Fruit fly (Drosophila melanogaster) whole organism, adult: ENCODE results near the gene CG33648.

Source experiments
- CG11617 ChIP-seq: fragments of 200-800 bp; sonication (Bioruptor generic); optimal IDR thresholded peaks from 2 replicates; lab custom pipeline; 2017; ENCODE audit warnings: mild to moderate bottlenecking, missing biosample characterization, missing genetic modification reagents, missing genetic modification characterization
- CG12768 ChIP-seq: fragments of 200-800 bp; sonication (Bioruptor generic); optimal IDR thresholded peaks from 2 replicates; lab custom pipeline; 2017; ENCODE audit warnings: missing biosample characterization, missing genetic modification characterization, mild to moderate bottlenecking, moderate library complexity, missing genetic modification reagents
- CG14711 ChIP-seq: fragments of 200-800 bp; sonication (Bioruptor generic); optimal IDR thresholded peaks from 2 replicates; lab custom pipeline; 2018; ENCODE audit warnings: missing biosample characterization, mild to moderate bottlenecking, missing genetic modification characterization, moderate library complexity
- CG1620 ChIP-seq: fragments of 200-800 bp; sonication (Bioruptor generic); optimal IDR thresholded peaks from 2 replicates; lab custom pipeline; 2016; ENCODE audit warnings: missing biosample characterization, missing genetic modification characterization
- CG33017 ChIP-seq: fragments of 200-800 bp; sonication (Bioruptor generic); optimal IDR thresholded peaks from 2 replicates; lab custom pipeline; 2018; ENCODE audit warnings: missing biosample characterization, mild to moderate bottlenecking, missing genetic modification characterization, moderate library complexity
- CG5204 ChIP-seq: fragments of 200-800 bp; sonication (Bioruptor generic); optimal IDR thresholded peaks from 2 replicates; lab custom pipeline; 2016; ENCODE audit warnings: missing biosample characterization, missing genetic modification characterization
- CG7045 ChIP-seq: fragments of 200-800 bp; sonication (Bioruptor generic); optimal IDR thresholded peaks from 2 replicates; lab custom pipeline; 2017; ENCODE audit warnings: missing biosample characterization, mild to moderate bottlenecking, missing genetic modification characterization
- CG7101 ChIP-seq: fragments of 200-800 bp; sonication (Bioruptor generic); optimal IDR thresholded peaks from 2 replicates; lab custom pipeline; 2018; ENCODE audit warnings: missing biosample characterization, mild to moderate bottlenecking, missing genetic modification characterization, moderate library complexity
- Clk ChIP-seq: fragments of 200-800 bp; sonication (Bioruptor generic); optimal IDR thresholded peaks from 2 replicates; lab custom pipeline; 2017; ENCODE audit warnings: missing biosample characterization, missing genetic modification characterization
- Crg-1 ChIP-seq: fragments of 200-800 bp; sonication (Bioruptor generic); optimal IDR thresholded peaks from 2 replicates; lab custom pipeline; 2016; ENCODE audit warnings: missing biosample characterization, missing genetic modification characterization
- Hr96 ChIP-seq: fragments of 200-800 bp; sonication (Bioruptor generic); optimal IDR thresholded peaks from 2 replicates; lab custom pipeline; 2016; ENCODE audit warnings: missing biosample characterization, missing genetic modification characterization
- Mnt ChIP-seq: fragments of 200-800 bp; sonication (Bioruptor generic); optimal IDR thresholded peaks from 2 replicates; lab custom pipeline; 2016; ENCODE audit warnings: missing biosample characterization, mild to moderate bottlenecking, missing genetic modification characterization
- bab1 ChIP-seq: fragments of 200-800 bp; sonication (Bioruptor generic); optimal IDR thresholded peaks from 3 replicates; lab custom pipeline; 2019; ENCODE audit warnings: missing biosample characterization, mild to moderate bottlenecking, missing genetic modification characterization, moderate library complexity
- cic ChIP-seq: fragments of 200-800 bp; sonication (Bioruptor generic); optimal IDR thresholded peaks from 2 replicates; lab custom pipeline; 2017; ENCODE audit warnings: missing biosample characterization, mild to moderate bottlenecking, missing genetic modification characterization, moderate library complexity
- cnc ChIP-seq, 2 experiments: fragments of >200 bp; optimal IDR thresholded peaks; 2 replicates each; lab custom pipeline; 2017
- kay ChIP-seq: fragments of 200-800 bp; sonication (Bioruptor generic); peaks from one replicate; lab custom pipeline; 2016; ENCODE audit warnings: missing biosample characterization, missing genetic modification characterization, borderline replicate concordance
- ovo ChIP-seq: fragments of 200-800 bp; sonication (Bioruptor generic); optimal IDR thresholded peaks from 2 replicates; lab custom pipeline; 2016; ENCODE audit warnings: missing biosample characterization, missing genetic modification characterization
- pad ChIP-seq: fragments of 200-800 bp; sonication (Bioruptor generic); optimal IDR thresholded peaks from 3 replicates; lab custom pipeline; 2017; ENCODE audit warnings: missing biosample characterization, missing genetic modification characterization, mild to moderate bottlenecking, moderate library complexity, missing genetic modification reagents
- tj ChIP-seq: fragments of 200-800 bp; sonication (Bioruptor generic); optimal IDR thresholded peaks from 3 replicates; lab custom pipeline; 2017; ENCODE audit warnings: missing biosample characterization, mild to moderate bottlenecking, missing genetic modification characterization, moderate library complexity
- toe ChIP-seq: fragments of 200-800 bp; sonication (Bioruptor generic); optimal IDR thresholded peaks from 2 replicates; lab custom pipeline; 2016; ENCODE audit warnings: missing biosample characterization, missing genetic modification characterization

Gene CG33648

dm6 chr2L:14508710-14509109 lies 15.4 kb upstream of the CG33648 start:
- TF ChIP-seq ovo (GFP tag; lab: Kevin White, UChicago) (no peak), pad (GFP tag; lab: Kevin White, UChicago) (no peak)

- TF ChIP-seq Crg-1 (no peak), CG5204 (GFP tag; lab: Kevin White, UChicago) (no peak), CG7101 (no peak), cic (GFP tag; lab: Kevin White, UChicago) (no peak), CG7045 (GFP tag; lab: Kevin White, UChicago) (no peak), Hr96 (no peak)
Observed at dm6 chr2L:14510504-14510903, 13.6 kb upstream of the CG33648 start.

DNA sequence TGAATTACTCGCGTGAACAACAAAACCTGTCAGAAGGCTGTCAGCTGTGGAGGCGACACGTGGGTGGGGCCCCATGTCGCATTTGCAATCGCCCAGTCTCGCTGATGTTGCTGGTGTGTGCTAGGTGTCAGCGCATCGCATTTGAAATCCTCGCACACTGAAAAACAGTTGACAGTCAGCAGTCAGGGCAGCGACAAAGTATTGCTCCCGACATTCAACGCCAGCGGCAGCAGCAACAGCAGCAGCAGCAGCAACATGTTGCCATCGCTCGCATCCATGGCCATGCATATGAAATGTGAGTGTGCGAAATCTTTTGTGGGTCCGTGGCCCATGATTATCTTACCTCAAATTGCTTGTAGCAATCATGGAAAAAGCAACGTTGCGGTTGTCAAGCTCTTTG lies 12.9 kb upstream of the CG33648 start:
- TF ChIP-seq tj (GFP tag; lab: Kevin White, UChicago), result peak; percentile 37
- no peak for TF ChIP-seq toe

dm6 chr2L:14511872-14512271 lies 12.2 kb upstream of the CG33648 start:
- TF ChIP-seq CG1620, result no peak
- no peak for TF ChIP-seq cnc (optimal IDR thresholded peaks at IDR 0.05; lab: Kevin White, UChicago)
- TF ChIP-seq Hr96, result no peak
- TF ChIP-seq CG33017, result no peak
- TF ChIP-seq Crg-1, result no peak
- TF ChIP-seq pad (GFP tag; lab: Kevin White, UChicago), result no peak
- no peak for TF ChIP-seq CG14711
- TF ChIP-seq Mnt (GFP tag; lab: Kevin White, UChicago), result no peak
- TF ChIP-seq CG11617, result no peak

dm6 chr2L:14512811-14513389 lies 11.2 kb upstream of the CG33648 start:
- TF ChIP-seq CG1620 (no peak), kay (GFP tag; lab: Kevin White, UChicago) (no peak), cnc (optimal IDR thresholded peaks at IDR 0.05; lab: Kevin White, UChicago) (no peak), CG11617 (no peak), bab1 (GFP tag; lab: Kevin White, UChicago) (no peak), CG14711 (no peak), ovo (GFP tag; lab: Kevin White, UChicago) (no peak), Mnt (GFP tag; lab: Kevin White, UChicago) (no peak), CG7045 (GFP tag; lab: Kevin White, UChicago) (no peak), CG7101 (no peak), CG33017 (no peak), pad (GFP tag; lab: Kevin White, UChicago) (no peak), CG5204 (GFP tag; lab: Kevin White, UChicago) (no peak), Crg-1 (no peak), tj (GFP tag; lab: Kevin White, UChicago) (no peak), Clk (GFP tag; lab: Kevin White, UChicago) (no peak), toe (no peak), cic (GFP tag; lab: Kevin White, UChicago) (no peak), CG12768 (no peak), Hr96 (no peak)

dm6 chr2L:14515222-14516044 lies 8.7 kb upstream of the CG33648 start:
- TF ChIP-seq Mnt (GFP tag; lab: Kevin White, UChicago) (no peak), pad (GFP tag; lab: Kevin White, UChicago) (no peak), bab1 (GFP tag; lab: Kevin White, UChicago) (peak; percentile 45), CG7045 (GFP tag; lab: Kevin White, UChicago) (no peak), CG14711 (peak; percentile 46), CG12768 (no peak), cic (GFP tag; lab: Kevin White, UChicago) (no peak), kay (GFP tag; lab: Kevin White, UChicago) (peak; percentile 30), cnc (optimal IDR thresholded peaks at IDR 0.05; lab: Kevin White, UChicago) (no peak), Crg-1 (no peak), tj (GFP tag; lab: Kevin White, UChicago) (no peak), CG5204 (GFP tag; lab: Kevin White, UChicago) (no peak), Hr96 (no peak), CG7101 (no peak), ovo (GFP tag; lab: Kevin White, UChicago) (no peak), CG1620 (no peak), CG11617 (peak; percentile 7), toe (no peak), CG33017 (no peak), Clk (GFP tag; lab: Kevin White, UChicago) (no peak)

dm6 chr2L:14516360-14516759 lies 7.8 kb upstream of the CG33648 start:
- TF ChIP-seq Hr96 (no peak), Clk (GFP tag; lab: Kevin White, UChicago) (no peak), cic (GFP tag; lab: Kevin White, UChicago) (no peak), CG5204 (GFP tag; lab: Kevin White, UChicago) (no peak), CG7045 (GFP tag; lab: Kevin White, UChicago) (no peak), CG1620 (no peak), cnc (optimal IDR thresholded peaks at IDR 0.05; lab: Kevin White, UChicago) (no peak), bab1 (GFP tag; lab: Kevin White, UChicago) (no peak), CG14711 (no peak), CG11617 (no peak), kay (GFP tag; lab: Kevin White, UChicago) (no peak)
